Worm (Caenorhabditis elegans): ENCODE data around the gene R74.2.

- TF ChIP-seq flt-1 (GFP tag; IDR thresholded peaks at IDR 0.05) (no peak), med-1 (GFP tag; optimal IDR thresholded peaks at IDR 0.05; ENCODE audit: insufficient read depth) (no peak), ref-1 (GFP tag; conservative IDR thresholded peaks at IDR 0.05) (no peak), T22C8.4 (GFP tag; IDR thresholded peaks at IDR 0.05) (no peak), klf-2 (GFP tag; conservative IDR thresholded peaks at IDR 0.05) (no peak), ztf-23 (GFP tag; IDR thresholded peaks at IDR 0.05) (no peak), cog-1 (tag; optimal IDR thresholded peaks at IDR 0.05) (no peak), ztf-29 (GFP tag; IDR thresholded peaks at IDR 0.05) (no peak), tab-1 (GFP tag; IDR thresholded peaks at IDR 0.05) (no peak)
Observed at ce11 chrIII:4150919-4151318, 37.0 kb upstream of the R74.2 start.
